Fruit fly (Drosophila melanogaster) whole organism, pupa: ENCODE results near the gene Sox21b.
A peak's percentile ranks its signal among the peaks of the same experiment; 100 is the strongest.

Experiments
- CG10348 ChIP-seq: fragments of 200-800 bp; sonication (Bioruptor generic); IDR thresholded peaks from 2 replicates; pipeline ENCODE4 v1.3.6; 2022; ENCODE audit warnings: missing biosample characterization, missing genetic modification characterization
- CG12605 ChIP-seq: fragments of 200-800 bp; sonication (Bioruptor generic); IDR thresholded peaks from 2 replicates; pipeline ENCODE4 v1.3.6; 2022; ENCODE audit warnings: missing biosample characterization, missing genetic modification characterization
- CG13204 ChIP-seq: fragments of 200-800 bp; sonication (Bioruptor generic); optimal IDR thresholded peaks from 2 replicates; lab custom pipeline; 2018; ENCODE audit warnings: missing biosample characterization, mild to moderate bottlenecking, missing genetic modification characterization, moderate library complexity
- CG14655 ChIP-seq: fragments of 200-800 bp; sonication (Bioruptor generic); optimal IDR thresholded peaks from 3 replicates; lab custom pipeline; 2017; ENCODE audit warnings: mild to moderate bottlenecking, missing biosample characterization, missing genetic modification reagents, missing genetic modification characterization
- CG15710 ChIP-seq: fragments of 200-800 bp; sonication (Bioruptor generic); optimal IDR thresholded peaks from 2 replicates; lab custom pipeline; 2018; ENCODE audit warnings: missing biosample characterization, mild to moderate bottlenecking, missing genetic modification characterization, moderate library complexity
- CG17806 ChIP-seq: fragments of 200-800 bp; sonication (Bioruptor generic); optimal IDR thresholded peaks from 2 replicates; lab custom pipeline; 2018; ENCODE audit warnings: missing biosample characterization, mild to moderate bottlenecking, missing genetic modification characterization, moderate library complexity
- CG32121 ChIP-seq: fragments of 200-800 bp; sonication (Bioruptor generic); IDR thresholded peaks from 2 replicates; pipeline ENCODE4 v1.3.6; 2022; ENCODE audit warnings: missing biosample characterization, missing genetic modification characterization
- CG34367 ChIP-seq: fragments of 200-800 bp; sonication (Bioruptor generic); optimal IDR thresholded peaks from 2 replicates; lab custom pipeline; 2018; ENCODE audit warnings: missing biosample characterization, mild to moderate bottlenecking, missing genetic modification characterization
- CG4496 ChIP-seq: fragments of 200-800 bp; sonication (Bioruptor generic); IDR thresholded peaks from 3 replicates; pipeline ENCODE4 v1.3.6; 2022; ENCODE audit warnings: missing biosample characterization, missing genetic modification characterization
- CG8159 ChIP-seq: fragments of 200-800 bp; sonication (Bioruptor generic); optimal IDR thresholded peaks from 3 replicates; lab custom pipeline; 2018; ENCODE audit warnings: missing biosample characterization, mild to moderate bottlenecking, missing genetic modification characterization, moderate library complexity
- CG8301 ChIP-seq: fragments of 200-800 bp; sonication (Bioruptor generic); optimal IDR thresholded peaks from 2 replicates; lab custom pipeline; 2018; ENCODE audit warnings: missing biosample characterization, mild to moderate bottlenecking, missing genetic modification characterization
- CG9948 ChIP-seq: fragments of 200-800 bp; sonication (Bioruptor generic); optimal IDR thresholded peaks from 2 replicates; lab custom pipeline; 2018; ENCODE audit warnings: missing biosample characterization, mild to moderate bottlenecking, missing genetic modification characterization, moderate library complexity
- D1 ChIP-seq: fragments of 200-800 bp; sonication (Bioruptor generic); optimal IDR thresholded peaks from 2 replicates; lab custom pipeline; 2018; ENCODE audit warnings: missing biosample characterization, mild to moderate bottlenecking, missing genetic modification characterization, moderate library complexity
- EcR ChIP-seq: fragments of 200-800 bp; sonication (Bioruptor generic); optimal IDR thresholded peaks from 3 replicates; lab custom pipeline; 2019; ENCODE audit warnings: missing biosample characterization, missing genetic modification characterization, mild to moderate bottlenecking, moderate library complexity, missing genetic modification reagents
- Ets98B ChIP-seq: fragments of 200-800 bp; sonication (Bioruptor generic); IDR thresholded peaks from 2 replicates; pipeline ENCODE4 v1.3.6; 2022; ENCODE audit warnings: missing biosample characterization, missing genetic modification characterization
- Pif1A ChIP-seq: fragments of 200-800 bp; sonication (Bioruptor generic); optimal IDR thresholded peaks from 3 replicates; lab custom pipeline; 2016; ENCODE audit warnings: missing biosample characterization, missing genetic modification characterization
- Pif1B ChIP-seq: fragments of 200-800 bp; sonication (Bioruptor generic); optimal IDR thresholded peaks from 3 replicates; lab custom pipeline; 2016; ENCODE audit warnings: missing biosample characterization, missing genetic modification characterization
- Snoo ChIP-seq: fragments of 200-800 bp; sonication (Bioruptor generic); optimal IDR thresholded peaks from 3 replicates; lab custom pipeline; 2017; ENCODE audit warnings: missing biosample characterization, mild to moderate bottlenecking, missing genetic modification characterization, inconsistent platforms
- fd96Ca ChIP-seq: fragments of 200-800 bp; sonication (Bioruptor generic); IDR thresholded peaks from 3 replicates; pipeline ENCODE4 v1.3.6; 2022; ENCODE audit warnings: missing biosample characterization, missing genetic modification characterization
- gl ChIP-seq: fragments of 200-800 bp; sonication (Bioruptor generic); optimal IDR thresholded peaks from 2 replicates; lab custom pipeline; 2018; ENCODE audit warnings: missing biosample characterization, mild to moderate bottlenecking, missing genetic modification characterization
- rn ChIP-seq: fragments of 200-800 bp; sonication (Bioruptor generic); IDR thresholded peaks from 2 replicates; pipeline ENCODE4 v1.3.6; 2022; ENCODE audit warnings: missing biosample characterization, missing genetic modification characterization

Gene Sox21b

dm6 chr3L:14173325-14173724, 42.2 kb upstream of the Sox21b start:
- TF ChIP-seq Pif1A (GFP tag; lab: Kevin White, UChicago): no peak
- TF ChIP-seq fd96Ca (GFP tag; lab: Robert Waterston, UW): no peak
- no peak for TF ChIP-seq CG32121
- TF ChIP-seq CG15710 (tag; lab: Kevin White, UChicago): no peak
- TF ChIP-seq Ets98B (GFP tag; lab: Robert Waterston, UW): no peak
- no peak for TF ChIP-seq CG13204 (GFP tag; lab: Kevin White, UChicago)
- no peak for TF ChIP-seq gl (tag; lab: Kevin White, UChicago)

- peak; percentile 36 for TF ChIP-seq CG8159
- TF ChIP-seq CG8301 (tag; lab: Kevin White, UChicago): no peak
These were observed 41.2 kb upstream of the Sox21b start for dm6 chr3L:14172174-14172940.

- TF ChIP-seq EcR (GFP tag; lab: Kevin White, UChicago) (no peak), CG12605 (no peak), CG15710 (tag; lab: Kevin White, UChicago) (no peak), gl (tag; lab: Kevin White, UChicago) (no peak)
These were observed 39.4 kb upstream of the Sox21b start for dm6 chr3L:14170531-14170930.

- TF ChIP-seq gl (tag; lab: Kevin White, UChicago) (no peak), Ets98B (GFP tag; lab: Robert Waterston, UW) (no peak), Pif1A (GFP tag; lab: Kevin White, UChicago) (no peak), fd96Ca (GFP tag; lab: Robert Waterston, UW) (no peak), EcR (GFP tag; lab: Kevin White, UChicago) (no peak), CG32121 (no peak), CG10348 (no peak), CG12605 (no peak), D1 (no peak), CG13204 (GFP tag; lab: Kevin White, UChicago) (no peak), CG14655 (GFP tag; lab: Kevin White, UChicago) (no peak), rn (GFP tag; lab: Robert Waterston, UW) (no peak), CG34367 (tag; lab: Kevin White, UChicago) (no peak), CG4496 (GFP tag; lab: Robert Waterston, UW) (no peak), CG9948 (tag; lab: Kevin White, UChicago) (no peak), CG8159 (no peak), Snoo (tag; lab: Kevin White, UChicago) (no peak), CG15710 (tag; lab: Kevin White, UChicago) (no peak), CG8301 (tag; lab: Kevin White, UChicago) (no peak), Pif1B (no peak)
These were observed 36.8 kb upstream of the Sox21b start for dm6 chr3L:14167917-14168316.

dm6 chr3L:14166271-14166670, 35.1 kb upstream of the Sox21b start:
- TF ChIP-seq Ets98B (GFP tag; lab: Robert Waterston, UW) (no peak), CG15710 (tag; lab: Kevin White, UChicago) (no peak), CG8159 (no peak), CG10348 (no peak), Snoo (tag; lab: Kevin White, UChicago) (no peak), CG17806 (tag; lab: Kevin White, UChicago) (no peak), fd96Ca (GFP tag; lab: Robert Waterston, UW) (no peak), CG14655 (GFP tag; lab: Kevin White, UChicago) (no peak), Pif1A (GFP tag; lab: Kevin White, UChicago) (no peak), gl (tag; lab: Kevin White, UChicago) (no peak), CG13204 (GFP tag; lab: Kevin White, UChicago) (no peak)

- TF ChIP-seq CG14655 (GFP tag; lab: Kevin White, UChicago): no peak
- no peak for TF ChIP-seq CG13204 (GFP tag; lab: Kevin White, UChicago)
- no peak for TF ChIP-seq Pif1A (GFP tag; lab: Kevin White, UChicago)
- no peak for TF ChIP-seq CG12605
- TF ChIP-seq Pif1B: no peak
- TF ChIP-seq CG4496 (GFP tag; lab: Robert Waterston, UW): no peak
These were observed 30.8 kb upstream of the Sox21b start for dm6 chr3L:14161951-14162350.

dm6 chr3L:14160436-14160835, 29.3 kb upstream of the Sox21b start:
- no peak for TF ChIP-seq EcR (GFP tag; lab: Kevin White, UChicago)
- no peak for TF ChIP-seq CG10348
- TF ChIP-seq CG13204 (GFP tag; lab: Kevin White, UChicago): no peak
- TF ChIP-seq CG14655 (GFP tag; lab: Kevin White, UChicago): peak; percentile 30
- TF ChIP-seq CG8159: peak; percentile 61
- TF ChIP-seq D1: no peak
